Fruit fly (Drosophila melanogaster) whole organism, larva: ENCODE results near the gene Sur.

Experiments used
- noc ChIP-seq: fragments of 200-800 bp; sonication (Bioruptor generic); optimal IDR thresholded peaks from 3 replicates; lab custom pipeline; 2019; ENCODE audit warnings: missing biosample characterization, mild to moderate bottlenecking, missing genetic modification characterization, moderate library complexity

Sur gene

dm6 chr2L:10146723-10147475, 52.0 kb downstream of the Sur start:
- TF ChIP-seq noc (tag; lab: Kevin White, UChicago), result peak; percentile 66

- no peak for TF ChIP-seq noc (tag; lab: Kevin White, UChicago)
Measured at dm6 chr2L:10145571-10145970, 53.3 kb downstream of the Sur start.

- peak; percentile 17 for TF ChIP-seq noc (tag; lab: Kevin White, UChicago)
Measured at dm6 chr2L:10144236-10144953, 54.5 kb downstream of the Sur start, which contains the start of gene CG4839. TSS of gene CG4839 (plus strand) at chr2L:10144776.

dm6 chr2L:10143334-10143733, 55.6 kb downstream of the Sur start:
- no peak for TF ChIP-seq noc (tag; lab: Kevin White, UChicago)
